Worm (Caenorhabditis elegans): Measurements from ENCODE around the gene sbt-1.

Gene sbt-1

ce11 chrV:20875324-20875723, 46.6 kb upstream of the sbt-1 start:
- TF ChIP-seq nhr-25 (tag; optimal IDR thresholded peaks at IDR 0.05) (no peak), nhr-237 (tag; optimal IDR thresholded peaks at IDR 0.05) (no peak), ceh-16 (tag; optimal IDR thresholded peaks at IDR 0.05) (no peak), mbf-1 (tag; optimal IDR thresholded peaks at IDR 0.05) (no peak), dmd-4 (tag; optimal IDR thresholded peaks at IDR 0.05) (no peak), nhr-77 (tag; optimal IDR thresholded peaks at IDR 0.05) (no peak), sma-9 (GFP tag; optimal IDR thresholded peaks at IDR 0.05) (no peak), sma-9 (tag; optimal IDR thresholded peaks at IDR 0.05) (no peak), F13H6.1 (tag; optimal IDR thresholded peaks at IDR 0.05) (no peak)

DNA sequence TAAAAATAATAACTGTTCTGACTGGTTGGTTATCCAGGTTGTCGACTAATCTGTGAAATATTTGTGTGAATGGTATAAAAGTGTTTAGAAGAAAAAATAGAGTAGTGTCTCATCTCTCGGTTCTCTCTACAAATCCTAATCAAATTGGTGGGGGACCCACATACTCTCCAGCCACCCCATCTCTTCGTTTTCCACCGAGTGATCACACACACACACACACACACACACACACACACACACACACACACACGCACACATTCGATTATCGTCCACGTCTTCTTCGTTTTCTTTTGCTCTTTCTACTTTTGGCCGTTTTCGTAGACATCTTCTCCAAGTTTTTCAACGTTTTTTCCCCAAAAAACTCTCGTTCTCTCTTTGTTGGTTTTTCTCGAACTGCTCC, 44.5 kb upstream of the sbt-1 start:
- TF ChIP-seq elt-1 (tag; optimal IDR thresholded peaks at IDR 0.05), result no peak
- no peak for TF ChIP-seq nhr-11 (tag; optimal IDR thresholded peaks at IDR 0.05)
- no peak for TF ChIP-seq nhr-6 (tag; optimal IDR thresholded peaks at IDR 0.05)
- no peak for TF ChIP-seq nhr-10 (tag; optimal IDR thresholded peaks at IDR 0.05)
- no peak for TF ChIP-seq ama-1 (optimal IDR thresholded peaks at IDR 0.05)
- TF ChIP-seq sem-4 (tag; optimal IDR thresholded peaks at IDR 0.05), result peak; percentile 26
- TF ChIP-seq nhr-77 (tag; optimal IDR thresholded peaks at IDR 0.05), result no peak
- TF ChIP-seq lin-11 (tag; optimal IDR thresholded peaks at IDR 0.05), result no peak
- no peak for TF ChIP-seq mbf-1 (tag; optimal IDR thresholded peaks at IDR 0.05)
- TF ChIP-seq ztf-11 (tag; optimal IDR thresholded peaks at IDR 0.05), result no peak
- TF ChIP-seq elt-3 (tag; optimal IDR thresholded peaks at IDR 0.05), result no peak
- no peak for TF ChIP-seq snpc-4 (tag; optimal IDR thresholded peaks at IDR 0.05)
- no peak for TF ChIP-seq sma-3 (GFP tag; optimal IDR thresholded peaks at IDR 0.05)
- no peak for TF ChIP-seq unc-62 (GFP tag; optimal IDR thresholded peaks at IDR 0.05)
- TF ChIP-seq blmp-1 (tag; optimal IDR thresholded peaks at IDR 0.05; ENCODE audit: insufficient read depth), result no peak
- TF ChIP-seq unc-55 (GFP tag; optimal IDR thresholded peaks at IDR 0.05), result peak; percentile 36
- TF ChIP-seq peb-1 (tag; optimal IDR thresholded peaks at IDR 0.05), result no peak
- TF ChIP-seq ztf-1 (GFP tag; conservative IDR thresholded peaks at IDR 0.05), result no peak
- no peak for TF ChIP-seq nhr-21 (tag; optimal IDR thresholded peaks at IDR 0.05)
- TF ChIP-seq crh-2 (tag; optimal IDR thresholded peaks at IDR 0.05), result no peak
- TF ChIP-seq unc-39 (tag; optimal IDR thresholded peaks at IDR 0.05), result no peak
- TF ChIP-seq lin-13 (GFP tag; optimal IDR thresholded peaks at IDR 0.05), result no peak
- TF ChIP-seq nhr-12 (tag; optimal IDR thresholded peaks at IDR 0.05), result no peak
- TF ChIP-seq zag-1 (tag; optimal IDR thresholded peaks at IDR 0.05), result peak; percentile 46
- TF ChIP-seq nhr-129 (tag; optimal IDR thresholded peaks at IDR 0.05), result peak; percentile 23
- TF ChIP-seq ceh-82 (tag; optimal IDR thresholded peaks at IDR 0.05), result no peak

DNA sequence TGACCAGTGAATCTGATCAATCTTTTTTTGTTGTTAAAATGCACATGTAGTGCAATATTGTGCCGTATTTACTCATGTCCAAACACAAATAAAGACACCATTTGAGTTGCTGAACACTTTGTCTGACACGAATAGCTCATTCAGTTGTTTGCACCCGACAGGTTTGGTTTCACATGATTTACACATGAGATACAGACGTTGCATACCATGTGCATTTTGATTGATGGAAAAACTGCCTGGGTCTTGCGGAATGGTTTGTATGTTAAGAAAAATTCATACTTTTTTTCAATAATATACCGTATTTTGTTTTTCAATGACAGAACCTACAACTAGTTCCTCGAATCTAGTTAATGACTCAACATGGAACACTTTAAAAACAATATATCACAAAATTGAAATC, 42.5 kb upstream of the sbt-1 start:
- TF ChIP-seq nhr-12 (tag; optimal IDR thresholded peaks at IDR 0.05), result no peak
- TF ChIP-seq mdl-1 (tag; optimal IDR thresholded peaks at IDR 0.05), result no peak
- no peak for TF ChIP-seq nhr-11 (tag; optimal IDR thresholded peaks at IDR 0.05)
- no peak for TF ChIP-seq unc-39 (tag; optimal IDR thresholded peaks at IDR 0.05)
- no peak for TF ChIP-seq nhr-10 (tag; optimal IDR thresholded peaks at IDR 0.05)
- no peak for TF ChIP-seq blmp-1 (tag; optimal IDR thresholded peaks at IDR 0.05; ENCODE audit: insufficient read depth)
- no peak for TF ChIP-seq mab-5 (tag; optimal IDR thresholded peaks at IDR 0.05)
- no peak for TF ChIP-seq nhr-25 (tag; optimal IDR thresholded peaks at IDR 0.05)
- TF ChIP-seq sma-9 (GFP tag; optimal IDR thresholded peaks at IDR 0.05), result no peak
- TF ChIP-seq sma-9 (tag; optimal IDR thresholded peaks at IDR 0.05), result no peak
- TF ChIP-seq nhr-21 (tag; optimal IDR thresholded peaks at IDR 0.05), result no peak
- no peak for TF ChIP-seq nhr-129 (tag; optimal IDR thresholded peaks at IDR 0.05)
- TF ChIP-seq C34F6.9 (tag; optimal IDR thresholded peaks at IDR 0.05), result no peak
- TF ChIP-seq lsy-2 (tag; optimal IDR thresholded peaks at IDR 0.05), result no peak
- TF ChIP-seq mbf-1 (tag; optimal IDR thresholded peaks at IDR 0.05), result no peak
- no peak for TF ChIP-seq aly-2 (tag; optimal IDR thresholded peaks at IDR 0.05)
- no peak for TF ChIP-seq lin-13 (GFP tag; optimal IDR thresholded peaks at IDR 0.05)
- no peak for TF ChIP-seq sma-3 (GFP tag; optimal IDR thresholded peaks at IDR 0.05)
- no peak for TF ChIP-seq elt-3 (tag; optimal IDR thresholded peaks at IDR 0.05)

DNA sequence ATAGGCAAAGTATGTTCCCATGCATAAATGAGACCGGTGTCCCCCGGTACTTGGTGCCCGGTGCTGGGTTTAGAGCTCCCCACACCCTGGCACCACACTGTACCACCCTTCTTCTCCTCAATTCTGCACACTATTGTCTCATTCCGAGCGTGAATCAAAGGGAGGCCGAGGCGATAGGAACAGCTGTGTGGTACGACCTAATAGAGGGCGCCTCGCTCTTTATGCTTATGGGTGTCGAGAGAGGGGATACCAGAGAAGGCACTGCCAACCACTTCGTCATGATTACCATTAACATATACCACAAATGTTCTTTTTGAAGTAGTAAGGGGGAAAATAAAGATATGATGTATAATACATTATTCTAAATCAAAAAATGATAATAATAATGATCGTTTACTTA, 42.0 kb upstream of the sbt-1 start:
- TF ChIP-seq ceh-82 (tag; optimal IDR thresholded peaks at IDR 0.05), result no peak
- no peak for TF ChIP-seq gmeb-1 (tag; optimal IDR thresholded peaks at IDR 0.05)
- TF ChIP-seq Y55F3AM.14 (GFP tag; optimal IDR thresholded peaks at IDR 0.05), result no peak
- TF ChIP-seq ztf-11 (tag; optimal IDR thresholded peaks at IDR 0.05), result no peak
- TF ChIP-seq peb-1 (tag; optimal IDR thresholded peaks at IDR 0.05), result no peak
- no peak for TF ChIP-seq ZK546.5 (tag; optimal IDR thresholded peaks at IDR 0.05)
- no peak for TF ChIP-seq nhr-11 (tag; optimal IDR thresholded peaks at IDR 0.05)
- no peak for TF ChIP-seq lsy-2 (tag; optimal IDR thresholded peaks at IDR 0.05)
- no peak for TF ChIP-seq nhr-10 (tag; optimal IDR thresholded peaks at IDR 0.05)
- no peak for TF ChIP-seq fos-1 (tag; optimal IDR thresholded peaks at IDR 0.05)
